Worm (Caenorhabditis elegans) whole organism, L4/young adult: ENCODE measurements around the gene cyp-13A8.

Experiments
- dao-5 ChIP-seq: sonication (generic microtip); optimal IDR thresholded peaks from 2 replicates; lab custom pipeline; 2016; ENCODE audit warnings: missing genotype, missing genetic modification characterization, moderate library complexity, missing compliant biosample characterization
- him-1 ChIP-seq: sonication (generic microtip); optimal IDR thresholded peaks from 2 replicates; lab custom pipeline; 2016; ENCODE audit warnings: missing genotype, missing genetic modification reagents, missing genetic modification characterization, missing compliant biosample characterization

- no peak for TF ChIP-seq dao-5 (tag; lab: Kevin White, UChicago)
- TF ChIP-seq him-1 (tag; lab: Kevin White, UChicago) = no peak
Observed at ce11 chrII:9786215-9786614, 21.2 kb downstream of the cyp-13A8 start.
